Worm (Caenorhabditis elegans) whole organism, L1 larva: ENCODE measurements around the gene K07H8.9.

Experiments used
- alr-1 ChIP-seq: fragments of 200-800 bp; sonication (Bioruptor generic); optimal IDR thresholded peaks from 2 replicates; lab custom pipeline; 2018; ENCODE audit warnings: borderline replicate concordance, mild to moderate bottlenecking, missing genetic modification characterization, missing compliant biosample characterization
- aly-2 ChIP-seq: fragments of 150-350 bp; optimal IDR thresholded peaks from 2 replicates; lab custom pipeline; 2014; ENCODE audit warnings: missing biosample characterization, missing genetic modification characterization
- ama-1 ChIP-seq: fragments of 150-350 bp; optimal IDR thresholded peaks from 2 replicates; lab custom pipeline; 2014
- elt-3 ChIP-seq, 6 experiments: fragments of 150-350 bp in 1 of 6; sonication (generic microtip); optimal IDR thresholded peaks; 2 replicates each; lab custom pipeline; 2017 to 2018; ENCODE audit warnings: missing biosample characterization in 6 of 6, missing genetic modification characterization in 6 of 6, inconsistent platforms in 1 of 6
- lin-15B ChIP-seq: fragments of 150-350 bp; sonication (generic microtip); optimal IDR thresholded peaks from 3 replicates; lab custom pipeline; 2014; ENCODE audit warnings: missing biosample characterization, missing genetic modification characterization
- lin-39 ChIP-seq: fragments of 150-350 bp; optimal IDR thresholded peaks from 2 replicates; lab custom pipeline; 2014; ENCODE audit warnings: missing biosample characterization, missing genetic modification reagents, missing genetic modification characterization
- mef-2 ChIP-seq: fragments of 150-350 bp; optimal IDR thresholded peaks from 2 replicates; lab custom pipeline; 2014; ENCODE audit warnings: missing biosample characterization, missing genetic modification characterization
- nhr-11 ChIP-seq: fragments of 150-350 bp; optimal IDR thresholded peaks from 2 replicates; lab custom pipeline; 2014; ENCODE audit warnings: missing biosample characterization, missing genetic modification characterization
- nhr-19 ChIP-seq: fragments of 200-800 bp; sonication (Bioruptor generic); conservative IDR thresholded peaks from 2 replicates; pipeline ENCODE4 v1.3.6; 2022; ENCODE audit warnings: missing genetic modification characterization, missing compliant biosample characterization
- pqm-1 ChIP-seq: sonication (generic microtip); optimal IDR thresholded peaks from 3 replicates; lab custom pipeline; 2017; ENCODE audit warnings: missing biosample characterization, missing genetic modification characterization
- sptf-1 ChIP-seq: fragments of 150-350 bp; optimal IDR thresholded peaks from 2 replicates; lab custom pipeline; 2014; ENCODE audit warnings: missing biosample characterization, missing genetic modification characterization
- unc-62 ChIP-seq: fragments of 150-350 bp; optimal IDR thresholded peaks from 2 replicates; lab custom pipeline; 2014; ENCODE audit warnings: missing biosample characterization, missing genetic modification reagents, missing genetic modification characterization
- ztf-11 ChIP-seq, 2 experiments: sonication (generic microtip); optimal IDR thresholded peaks; 2 replicates each; lab custom pipeline; 2016 to 2017; ENCODE audit warnings: missing genetic modification characterization in 2 of 2, missing biosample characterization in 1 of 2, missing compliant biosample characterization in 1 of 2

DNA sequence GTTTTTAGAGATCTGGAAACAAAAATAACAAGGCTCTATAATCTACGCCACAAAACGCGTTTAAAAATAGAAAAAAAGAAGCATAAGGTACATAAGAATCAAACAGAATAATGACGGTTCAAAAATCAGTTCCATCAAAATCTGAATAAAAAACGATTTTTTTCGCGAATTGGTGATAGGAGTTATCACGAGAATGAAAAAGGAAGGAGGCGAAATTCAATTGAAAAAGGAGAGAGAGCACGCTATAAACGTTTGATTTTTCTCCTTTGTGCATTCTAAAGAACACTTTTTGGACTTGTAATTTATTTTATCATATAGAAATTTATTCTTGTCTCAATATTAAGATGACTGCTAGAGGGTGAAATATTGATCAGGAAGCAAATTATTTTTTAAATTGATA lies 34.9 kb downstream of the K07H8.9 start:
- no peak for TF ChIP-seq aly-2 (tag; lab: Kevin White, UChicago)
- no peak for TF ChIP-seq nhr-19 (GFP tag; lab: Robert Waterston, UW)
- no peak for TF ChIP-seq nhr-11 (tag; lab: Kevin White, UChicago)
- no peak for TF ChIP-seq lin-39 (tag; lab: Kevin White, UChicago)
- no peak for TF ChIP-seq ztf-11 (tag; optimal IDR thresholded peaks at IDR 0.05; lab: Kevin White, UChicago)
- no peak for TF ChIP-seq lin-15B (tag; lab: Kevin White, UChicago)
- no peak for TF ChIP-seq ama-1
- no peak for TF ChIP-seq unc-62 (GFP tag; lab: Kevin White, UChicago)
- TF ChIP-seq elt-3 (tag; optimal IDR thresholded peaks at IDR 0.05; lab: Kevin White, UChicago): no peak
- TF ChIP-seq pqm-1: no peak
- TF ChIP-seq alr-1 (tag; lab: Kevin White, UChicago): no peak
- no peak for TF ChIP-seq sptf-1 (tag; lab: Kevin White, UChicago)
- no peak for TF ChIP-seq mef-2 (tag; lab: Kevin White, UChicago)
